Fruit fly (Drosophila melanogaster): ENCODE data around the gene CG34165.

CG34165 gene

dm6 chr2L:14688922-14689711 is 24.4 kb upstream of the CG34165 start, which contains the start of gene osp (continued):
- TF ChIP-seq zen2 (GFP tag; IDR thresholded peaks at IDR 0.05; ENCODE audit: partially characterized antibody) (no peak), nau (GFP tag; optimal IDR thresholded peaks at IDR 0.05) (peak; percentile 97), CG3726 (GFP tag; IDR thresholded peaks at IDR 0.05) (peak; percentile 98), shn (GFP tag; optimal IDR thresholded peaks at IDR 0.05) (peak; percentile 59), CG10321 (GFP tag; IDR thresholded peaks at IDR 0.05) (peak; percentile 86), Xrp1 (GFP tag; IDR thresholded peaks at IDR 0.05) (peak; percentile 99), CG16815 (GFP tag; optimal IDR thresholded peaks at IDR 0.05) (peak; percentile 94), tio (GFP tag; optimal IDR thresholded peaks at IDR 0.05) (peak; percentile 89), amos (GFP tag; IDR thresholded peaks at IDR 0.05; ENCODE audit: partially characterized antibody) (peak; percentile 58; the same call in 1 of the 2 replicates), CG9932 (GFP tag; IDR thresholded peaks at IDR 0.05) (peak; percentile 98), CG12769 (tag; optimal IDR thresholded peaks at IDR 0.05) (peak; percentile 98), CG6272 (GFP tag; IDR thresholded peaks at IDR 0.05) (peak; percentile 95), CG10366 (GFP tag; IDR thresholded peaks at IDR 0.05) (peak; percentile 99), dimm (GFP tag; IDR thresholded peaks at IDR 0.05) (peak; percentile 96), Mad (GFP tag; optimal IDR thresholded peaks at IDR 0.05) (peak; percentile 77), Nf-YC (tag; optimal IDR thresholded peaks at IDR 0.05) (peak; percentile 89), sim (GFP tag; IDR thresholded peaks at IDR 0.05) (peak; percentile 96), Doc2 (GFP tag; IDR thresholded peaks at IDR 0.05) (peak; percentile 86), aop (GFP tag; IDR thresholded peaks at IDR 0.05) (peak; percentile 66), CG17186 (GFP tag; optimal IDR thresholded peaks at IDR 0.05) (peak; percentile 87), Camta (GFP tag; optimal IDR thresholded peaks at IDR 0.05) (peak; percentile 79), CG8290 (GFP tag; optimal IDR thresholded peaks at IDR 0.05) (peak; percentile 87), CG8290 (tag; optimal IDR thresholded peaks at IDR 0.05) (peak; percentile 76 to 89), Ravus (GFP tag; IDR thresholded peaks at IDR 0.05) (peak; percentile 95), CG5245 (GFP tag; optimal IDR thresholded peaks at IDR 0.05) (peak; percentile 96), CG15073 (GFP tag; optimal IDR thresholded peaks at IDR 0.05) (peak; percentile 78), CG13123 (GFP tag; optimal IDR thresholded peaks at IDR 0.05) (peak; percentile 92), CG8089 (GFP tag; optimal IDR thresholded peaks at IDR 0.05) (peak; percentile 21), CTCF (GFP tag; optimal IDR thresholded peaks at IDR 0.05) (peak; percentile 40), h (optimal IDR thresholded peaks at IDR 0.05) (no peak), chn (GFP tag; optimal IDR thresholded peaks at IDR 0.05) (peak; percentile 85), CG2116 (GFP tag; optimal IDR thresholded peaks at IDR 0.05) (peak; percentile 86), CG13624 (GFP tag; optimal IDR thresholded peaks at IDR 0.05) (peak; percentile 85), ERR (GFP tag; optimal IDR thresholded peaks at IDR 0.05) (peak; percentile 37), Fer1 (GFP tag; optimal IDR thresholded peaks at IDR 0.05) (peak; percentile 98), C15 (GFP tag; IDR thresholded peaks at IDR 0.05) (peak; percentile 97), vnd (GFP tag; IDR thresholded peaks at IDR 0.05; ENCODE audit: partially characterized antibody) (peak; percentile 22; the same call in 1 of the 3 replicates), Dbx (GFP tag; IDR thresholded peaks at IDR 0.05) (peak; percentile 99), CG31388 (GFP tag; optimal IDR thresholded peaks at IDR 0.05) (peak; percentile 96), CG17568 (GFP tag; optimal IDR thresholded peaks at IDR 0.05) (peak; percentile 96), CrebB (tag; optimal IDR thresholded peaks at IDR 0.05) (peak; percentile 98), luna (GFP tag; optimal IDR thresholded peaks at IDR 0.05) (no peak), pita (GFP tag; optimal IDR thresholded peaks at IDR 0.05) (no peak), repo (GFP tag; optimal IDR thresholded peaks at IDR 0.05) (peak; percentile 59), CG30403 (GFP tag; optimal IDR thresholded peaks at IDR 0.05) (peak; percentile 98), CG34224 (GFP tag; IDR thresholded peaks at IDR 0.05; ENCODE audit: partially characterized antibody) (peak; percentile 42; the same call in 2 of the 3 replicates), Sin3A (optimal IDR thresholded peaks at IDR 0.05) (no peak), corto (GFP tag; optimal IDR thresholded peaks at IDR 0.05) (peak; percentile 81), CG15696 (tag; optimal IDR thresholded peaks at IDR 0.05) (peak; percentile 96), Rx (GFP tag; IDR thresholded peaks at IDR 0.05) (peak; percentile 95), caup (GFP tag; optimal IDR thresholded peaks at IDR 0.05; ENCODE audit: severe bottlenecking) (peak; percentile 97)

Data from whole organism, embryonic.